Fruit fly (Drosophila melanogaster): Measurements from ENCODE around the gene hng3.

The hng3 gene

dm6 chr3L:799837-800513, 44.7 kb upstream of the hng3 start (continued):
- TF ChIP-seq nom (GFP tag; optimal IDR thresholded peaks at IDR 0.05) = peak; percentile 15
- no peak for TF ChIP-seq CG6854 (GFP tag; optimal IDR thresholded peaks at IDR 0.05)
- TF ChIP-seq btn (GFP tag; optimal IDR thresholded peaks at IDR 0.05) = no peak
- TF ChIP-seq dm (GFP tag; optimal IDR thresholded peaks at IDR 0.05) = no peak
- TF ChIP-seq CG17802 (tag; optimal IDR thresholded peaks at IDR 0.05) = peak; percentile 36
- TF ChIP-seq CG10654 (GFP tag; optimal IDR thresholded peaks at IDR 0.05) = no peak
- TF ChIP-seq CG1529 (GFP tag; optimal IDR thresholded peaks at IDR 0.05) = peak; percentile 33
- no peak for TF ChIP-seq sr (GFP tag; IDR thresholded peaks at IDR 0.05)
- no peak for TF ChIP-seq CG5180 (GFP tag; optimal IDR thresholded peaks at IDR 0.05)
- no peak for TF ChIP-seq pfk (GFP tag; optimal IDR thresholded peaks at IDR 0.05)
- TF ChIP-seq her (GFP tag; optimal IDR thresholded peaks at IDR 0.05) = no peak
- no peak for TF ChIP-seq CG31224 (GFP tag; IDR thresholded peaks at IDR 0.05)
- peak; percentile 49; the same call in 1 of the 2 replicates for TF ChIP-seq CG1024 (GFP tag; IDR thresholded peaks at IDR 0.05)
- TF ChIP-seq ase (GFP tag; IDR thresholded peaks at IDR 0.05) = peak; percentile 26; the same call in 1 of the 3 replicates
- no peak for TF ChIP-seq lab (GFP tag; optimal IDR thresholded peaks at IDR 0.05)
- no peak for TF ChIP-seq fd3F (GFP tag; optimal IDR thresholded peaks at IDR 0.05)
- TF ChIP-seq sens (GFP tag) = peak; percentile 92
- TF ChIP-seq Hr3 (GFP tag; optimal IDR thresholded peaks at IDR 0.05) = no peak
- TF ChIP-seq Bteb2 (GFP tag; optimal IDR thresholded peaks at IDR 0.05) = no peak
- peak; percentile 10 for TF ChIP-seq trem (tag; optimal IDR thresholded peaks at IDR 0.05)
- peak; percentile 12 for TF ChIP-seq Deaf1 (tag; optimal IDR thresholded peaks at IDR 0.05)
- TF ChIP-seq sisA (GFP tag; IDR thresholded peaks at IDR 0.05) = peak; percentile 60
- TF ChIP-seq Elba2 (GFP tag; optimal IDR thresholded peaks at IDR 0.05) = no peak
- no peak for TF ChIP-seq Oaz (GFP tag; IDR thresholded peaks at IDR 0.05)
- TF ChIP-seq CG7963 (GFP tag; IDR thresholded peaks at IDR 0.05; ENCODE audit: partially characterized antibody) = no peak
- peak; percentile 15 for TF ChIP-seq CG9727 (GFP tag; optimal IDR thresholded peaks at IDR 0.05)
- TF ChIP-seq Scr (GFP tag; IDR thresholded peaks at IDR 0.05; ENCODE audit: partially characterized antibody) = no peak
- peak; percentile 28 for TF ChIP-seq PHDP (tag; optimal IDR thresholded peaks at IDR 0.05)
- no peak for TF ChIP-seq Hmx (GFP tag; optimal IDR thresholded peaks at IDR 0.05)
- TF ChIP-seq tin (GFP tag; optimal IDR thresholded peaks at IDR 0.05) = no peak
- TF ChIP-seq tgo (GFP tag; IDR thresholded peaks at IDR 0.05) = no peak
- TF ChIP-seq disco-r (GFP tag; optimal IDR thresholded peaks at IDR 0.05) = no peak
- no peak for TF ChIP-seq gcm (GFP tag; optimal IDR thresholded peaks at IDR 0.05)
- no peak for TF ChIP-seq CG17568 (GFP tag; optimal IDR thresholded peaks at IDR 0.05)
- peak; percentile 5 for TF ChIP-seq CG8359 (GFP tag; optimal IDR thresholded peaks at IDR 0.05; ENCODE audit: borderline replicate concordance)
- peak; percentile 64 for TF ChIP-seq CG18262 (tag; optimal IDR thresholded peaks at IDR 0.05)
- TF ChIP-seq CG17612 (GFP tag; IDR thresholded peaks at IDR 0.05) = no peak
- no peak for TF ChIP-seq Usf (GFP tag; optimal IDR thresholded peaks at IDR 0.05)
- TF ChIP-seq en (GFP tag; optimal IDR thresholded peaks at IDR 0.05) = no peak
- peak in 1 of 2 experiments; percentile 20 for TF ChIP-seq Hr51 (GFP tag; optimal IDR thresholded peaks at IDR 0.05)
- TF ChIP-seq grau (tag; optimal IDR thresholded peaks at IDR 0.05) = no peak
- peak; percentile 23; the same call in 1 of the 3 replicates for TF ChIP-seq so (GFP tag; IDR thresholded peaks at IDR 0.05)
- TF ChIP-seq bsh (GFP tag; optimal IDR thresholded peaks at IDR 0.05) = peak; percentile 15 to 73
- TF ChIP-seq Med (GFP tag) = peak; percentile 79
- TF ChIP-seq Kr (GFP tag; optimal IDR thresholded peaks at IDR 0.05) = no peak
- TF ChIP-seq Dek (tag; optimal IDR thresholded peaks at IDR 0.05) = no peak
- no peak for TF ChIP-seq CG11696 (GFP tag; IDR thresholded peaks at IDR 0.05)
- TF ChIP-seq mam (GFP tag; optimal IDR thresholded peaks at IDR 0.05) = no peak
- TF ChIP-seq CG2199 (GFP tag; IDR thresholded peaks at IDR 0.05) = no peak
- TF ChIP-seq CG7556 (GFP tag; optimal IDR thresholded peaks at IDR 0.05) = peak; percentile 20

All from whole organism, embryonic.